Worm (Caenorhabditis elegans) whole organism, L4 larva: ENCODE measurements around the gene F36D4.4.
"Not testable (repeated sequence)": the region's sequence is repeated elsewhere in the genome, so short reads cannot be mapped to it uniquely, and the experiment has no call there.

Experiments used
- attf-4 ChIP-seq: sonication (generic microtip); optimal IDR thresholded peaks from 3 replicates; lab custom pipeline; 2017; ENCODE audit warnings: missing biosample characterization, missing genetic modification characterization
- ceh-28 ChIP-seq: fragments of 150-350 bp; optimal IDR thresholded peaks from 2 replicates; lab custom pipeline; 2014; ENCODE audit warnings: missing biosample characterization, missing genetic modification reagents, missing genetic modification characterization
- ceh-62 ChIP-seq: sonication (generic microtip); optimal IDR thresholded peaks from 2 replicates; lab custom pipeline; 2017; ENCODE audit warnings: missing biosample characterization, missing genetic modification characterization
- ceh-82 ChIP-seq: sonication (generic microtip); optimal IDR thresholded peaks from 2 replicates; lab custom pipeline; 2017; ENCODE audit warnings: missing biosample characterization, missing genetic modification characterization
- daf-12 ChIP-seq: fragments of 150-350 bp; optimal IDR thresholded peaks from 2 replicates; lab custom pipeline; 2014; ENCODE audit warnings: missing biosample characterization, missing genetic modification reagents, missing genetic modification characterization
- daf-16 ChIP-seq, 3 experiments: sonication (generic microtip); optimal IDR thresholded peaks; 2 replicates each; lab custom pipeline; 2016 to 2017; ENCODE audit warnings: missing genetic modification characterization in 3 of 3, missing genetic modification reagents in 3 of 3, mild to moderate bottlenecking in 2 of 3, missing compliant biosample characterization in 2 of 3, missing biosample characterization in 1 of 3, moderate library complexity in 1 of 3
- daf-8 ChIP-seq: fragments of 200-800 bp; sonication (Bioruptor generic); IDR thresholded peaks from 2 replicates; pipeline ENCODE4 v1.3.6; 2022; ENCODE audit warnings: missing genetic modification characterization, missing compliant biosample characterization
- dmd-9 ChIP-seq: fragments of 200-800 bp; sonication (Bioruptor generic); IDR thresholded peaks from 2 replicates; pipeline ENCODE4 v1.3.6; 2022; ENCODE audit warnings: missing genetic modification reagents, missing genetic modification characterization, missing compliant biosample characterization
- dve-1 ChIP-seq: sonication (generic microtip); optimal IDR thresholded peaks from 2 replicates; lab custom pipeline; 2017; ENCODE audit warnings: antibody characterized with exemption, mild to moderate bottlenecking, missing genetic modification characterization, missing compliant biosample characterization; ENCODE audit not compliant: insufficient read depth
- hmg-1.1 ChIP-seq: fragments of 200-800 bp; sonication (Bioruptor generic); IDR thresholded peaks from 2 replicates; pipeline ENCODE4 v1.3.6; 2022; ENCODE audit warnings: missing genetic modification reagents, missing genetic modification characterization, missing compliant biosample characterization
- lin-1 ChIP-seq: fragments of 200-800 bp; sonication (Bioruptor generic); IDR thresholded peaks from 2 replicates; pipeline ENCODE4 v1.3.6; 2022; ENCODE audit warnings: missing genetic modification reagents, missing genetic modification characterization, missing compliant biosample characterization
- lin-13 ChIP-seq: fragments of 150-350 bp; optimal IDR thresholded peaks from 2 replicates; lab custom pipeline; 2014; ENCODE audit warnings: missing biosample characterization, missing genetic modification reagents, missing genetic modification characterization
- lin-38 ChIP-seq: fragments of 200-800 bp; sonication (Bioruptor generic); IDR thresholded peaks from 2 replicates; pipeline ENCODE4 v1.3.6; 2022; ENCODE audit warnings: missing genetic modification reagents, missing genetic modification characterization, missing compliant biosample characterization
- lin-39 ChIP-seq: fragments of 150-350 bp; optimal IDR thresholded peaks from 2 replicates; lab custom pipeline; 2014; ENCODE audit warnings: missing biosample characterization, missing genetic modification reagents, missing genetic modification characterization
- lsy-2 ChIP-seq, 2 experiments: fragments of 150-350 bp in 1 of 2; sonication (generic microtip) in 1 of 2; optimal IDR thresholded peaks; 2 replicates each; lab custom pipeline; 2014 to 2017; ENCODE audit warnings: missing biosample characterization in 2 of 2, missing genetic modification characterization in 2 of 2
- madf-9 ChIP-seq: fragments of 200-800 bp; sonication (Bioruptor generic); conservative IDR thresholded peaks from 2 replicates; pipeline ENCODE4 v1.3.6; 2022; ENCODE audit warnings: missing genetic modification reagents, missing genetic modification characterization, missing compliant biosample characterization
- mdl-1 ChIP-seq, 2 experiments: fragments of 150-350 bp in 1 of 2; sonication (generic microtip) in 1 of 2; optimal IDR thresholded peaks; 2 replicates each; lab custom pipeline; 2014 to 2017; ENCODE audit warnings: missing biosample characterization in 2 of 2, missing genetic modification characterization in 2 of 2
- mes-2 ChIP-seq: sonication (generic microtip); optimal IDR thresholded peaks from 2 replicates; lab custom pipeline; 2016; ENCODE audit warnings: missing genotype, mild to moderate bottlenecking, missing genetic modification characterization, missing compliant biosample characterization; ENCODE audit not compliant: poor library complexity, severe bottlenecking
- mxl-3 ChIP-seq: fragments of 200-800 bp; sonication (Bioruptor generic); optimal IDR thresholded peaks from 2 replicates; lab custom pipeline; 2018; ENCODE audit warnings: mild to moderate bottlenecking, missing genetic modification characterization, missing compliant biosample characterization
- nhr-10 ChIP-seq: fragments of 150-350 bp; optimal IDR thresholded peaks from 2 replicates; lab custom pipeline; 2014; ENCODE audit warnings: missing biosample characterization, missing genetic modification characterization
- nhr-102 ChIP-seq: sonication (generic microtip); optimal IDR thresholded peaks from 2 replicates; lab custom pipeline; 2016; ENCODE audit warnings: mild to moderate bottlenecking, missing genetic modification characterization, moderate library complexity, missing compliant biosample characterization
- nhr-237 ChIP-seq: sonication (generic microtip); optimal IDR thresholded peaks from 2 replicates; lab custom pipeline; 2017; ENCODE audit warnings: missing biosample characterization, missing genetic modification characterization
- nhr-28 ChIP-seq: fragments of 150-350 bp; optimal IDR thresholded peaks from 2 replicates; lab custom pipeline; 2014; ENCODE audit warnings: missing biosample characterization, missing genetic modification characterization
- nhr-41 ChIP-seq: fragments of 200-800 bp; sonication (Bioruptor generic); IDR thresholded peaks from 2 replicates; pipeline ENCODE4 v1.3.6; 2022; ENCODE audit warnings: missing genetic modification reagents, missing genetic modification characterization, missing compliant biosample characterization
- nhr-48 ChIP-seq: sonication (generic microtip); optimal IDR thresholded peaks from 2 replicates; lab custom pipeline; 2016; ENCODE audit warnings: mild to moderate bottlenecking, missing genetic modification characterization, missing compliant biosample characterization
- nhr-76 ChIP-seq: fragments of 150-350 bp; optimal IDR thresholded peaks from 2 replicates; lab custom pipeline; 2014; ENCODE audit warnings: missing biosample characterization, missing genetic modification characterization
- pqm-1 ChIP-seq: sonication (generic microtip); optimal IDR thresholded peaks from 2 replicates; lab custom pipeline; 2017; ENCODE audit warnings: missing biosample characterization, missing genetic modification characterization
- rbr-2 ChIP-seq: sonication (generic microtip); optimal IDR thresholded peaks from 2 replicates; lab custom pipeline; 2016; ENCODE audit warnings: missing genotype, missing genetic modification characterization, missing compliant biosample characterization
- saeg-2 ChIP-seq: fragments of 200-800 bp; sonication (Bioruptor generic); IDR thresholded peaks from 2 replicates; pipeline ENCODE4 v1.3.6; 2022; ENCODE audit warnings: missing genetic modification reagents, missing genetic modification characterization, missing compliant biosample characterization
- set-16 ChIP-seq: fragments of 200-800 bp; sonication (Bioruptor generic); IDR thresholded peaks from 2 replicates; pipeline ENCODE4 v1.3.6; 2022; ENCODE audit warnings: missing genetic modification reagents, missing genetic modification characterization, missing compliant biosample characterization
- snpc-1.2 ChIP-seq: fragments of 200-800 bp; sonication (Bioruptor generic); IDR thresholded peaks from 2 replicates; pipeline ENCODE4 v1.3.6; 2022; ENCODE audit warnings: missing genetic modification reagents, missing genetic modification characterization, missing compliant biosample characterization
- snpc-4 ChIP-seq: fragments of 150-350 bp; optimal IDR thresholded peaks from 2 replicates; lab custom pipeline; 2014; ENCODE audit warnings: missing biosample characterization, missing genetic modification characterization
- spr-3 ChIP-seq: fragments of 200-800 bp; sonication (Bioruptor generic); optimal IDR thresholded peaks from 2 replicates; lab custom pipeline; 2018; ENCODE audit warnings: mild to moderate bottlenecking, missing genetic modification characterization, missing compliant biosample characterization
- tra-1 ChIP-seq: fragments of 200-800 bp; sonication (Bioruptor generic); IDR thresholded peaks from 2 replicates; pipeline ENCODE4 v1.3.6; 2022; ENCODE audit warnings: missing genetic modification reagents, missing genetic modification characterization, missing compliant biosample characterization
- unc-130 ChIP-seq: sonication (generic microtip); optimal IDR thresholded peaks from 2 replicates; lab custom pipeline; 2016; ENCODE audit warnings: missing genetic modification reagents, missing genetic modification characterization, missing compliant biosample characterization
- unc-62 ChIP-seq, 3 experiments: fragments of 150-350 bp in 1 of 3; sonication (generic microtip); optimal IDR thresholded peaks in 2 of 3; peaks in 1 of 3; 1 replicate in 1 of 3; 2 replicates in 2 of 3; lab custom pipeline; 2014 to 2017; ENCODE audit warnings: missing biosample characterization in 3 of 3, missing genetic modification characterization in 3 of 3, missing genetic modification reagents in 3 of 3, missing genotype in 1 of 3
- zfp-3 ChIP-seq: fragments of 200-800 bp; sonication (Bioruptor generic); conservative IDR thresholded peaks from 2 replicates; pipeline ENCODE4 v1.3.6; 2022; ENCODE audit warnings: missing genetic modification reagents, missing genetic modification characterization, missing compliant biosample characterization
- zip-2 ChIP-seq: fragments of 150-350 bp; optimal IDR thresholded peaks from 2 replicates; lab custom pipeline; 2014; ENCODE audit warnings: missing biosample characterization, missing genetic modification characterization
- ztf-11 ChIP-seq: fragments of 150-350 bp; optimal IDR thresholded peaks from 2 replicates; lab custom pipeline; 2014; ENCODE audit warnings: missing biosample characterization, missing genetic modification characterization

Gene F36D4.4

DNA sequence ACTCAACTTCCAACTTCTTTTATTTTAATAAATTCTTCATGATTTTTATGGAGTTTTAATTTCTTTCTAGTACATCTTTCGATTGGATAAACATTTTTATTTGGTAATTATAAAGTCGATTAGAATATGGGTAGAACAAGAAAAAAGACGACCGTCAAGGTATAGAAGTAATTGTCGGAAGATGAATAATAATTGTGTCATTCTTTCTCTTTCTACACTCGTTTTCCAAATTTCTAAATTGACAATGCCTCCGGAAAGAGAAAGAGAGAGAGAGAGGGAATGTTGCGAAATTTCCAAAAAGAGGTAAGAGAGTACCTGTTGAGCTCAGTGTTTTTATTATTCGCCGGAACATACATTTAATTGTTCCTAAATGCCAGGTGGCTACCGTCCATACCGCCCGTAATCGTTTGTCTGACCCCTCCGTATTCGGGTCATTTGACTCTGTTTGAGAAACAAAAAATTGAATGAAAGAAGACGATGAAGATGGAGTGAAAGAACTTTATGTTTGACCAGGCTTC, 32.5 kb downstream of the F36D4.4 start, which contains the start of gene E02C12.12:
TSS of gene E02C12.12 (minus strand) at position 468 of the 518 bp plus-strand sequence.
- TF ChIP-seq unc-62 (GFP tag; optimal IDR thresholded peaks at IDR 0.05 in 1 of 2; lab: Kevin White, UChicago) = peak in 1 of 2 experiments; percentile 55
- no peak for TF ChIP-seq unc-62 (tag; optimal IDR thresholded peaks at IDR 0.05; lab: Kevin White, UChicago)
- TF ChIP-seq lsy-2 (tag; optimal IDR thresholded peaks at IDR 0.05; lab: Kevin White, UChicago) = no peak
- no peak for TF ChIP-seq nhr-76 (tag; lab: Kevin White, UChicago)
- no peak for TF ChIP-seq dve-1 (tag; lab: Kevin White, UChicago)
- TF ChIP-seq, all 104 proteins: peak for 1

ce11 chrV:9379808-9380207, 34.6 kb downstream of the F36D4.4 start, which contains the start of gene E02C12.11:
Gene E02C12.11, minus strand, starts transcription at chrV:9379908.
- not testable (repeated sequence) for TF ChIP-seq saeg-2 (GFP tag; lab: Robert Waterston, UW); mdl-1 (tag; optimal IDR thresholded peaks at IDR 0.05; lab: Kevin White, UChicago); nhr-10 (tag; lab: Kevin White, UChicago)
- TF ChIP-seq, all 104 proteins: peak for 0; not testable (repeated sequence) for 104

ce11 chrV:9378335-9378734, 36.1 kb downstream of the F36D4.4 start, which contains the start of gene E02C12.10:
Gene E02C12.10, minus strand, starts transcription at chrV:9378409.
- no peak for TF ChIP-seq nhr-48
- TF ChIP-seq nhr-28 (tag; lab: Kevin White, UChicago) = peak; percentile 69
- TF ChIP-seq, all 104 proteins: peak for 1

ce11 chrV:9376417-9376816, 38.0 kb downstream of the F36D4.4 start, which contains the start of gene E02C12.19:
Gene E02C12.19, minus strand, starts transcription at chrV:9376517.
- no peak for TF ChIP-seq unc-130 (GFP tag; lab: Kevin White, UChicago)
- no peak for TF ChIP-seq nhr-102 (tag; lab: Kevin White, UChicago)
- no peak for TF ChIP-seq lin-39
- TF ChIP-seq, all 104 proteins: peak for 0

ce11 chrV:9375378-9375777, 39.0 kb downstream of the F36D4.4 start, which contains the start of gene E02C12.9:
Gene E02C12.9, minus strand, starts transcription at chrV:9375478.
- TF ChIP-seq daf-12 (tag; lab: Kevin White, UChicago) (no peak), hmg-1.1 (GFP tag; lab: Robert Waterston, UW) (no peak), nhr-237 (no peak), nhr-48 (no peak), ceh-62 (no peak), spr-3 (GFP tag; lab: Kevin White, UChicago) (no peak), snpc-1.2 (GFP tag; lab: Robert Waterston, UW) (no peak), mxl-3 (no peak), daf-8 (GFP tag; lab: Robert Waterston, UW) (no peak), snpc-4 (no peak), lin-38 (GFP tag; lab: Robert Waterston, UW) (no peak), saeg-2 (GFP tag; lab: Robert Waterston, UW) (no peak)

DNA sequence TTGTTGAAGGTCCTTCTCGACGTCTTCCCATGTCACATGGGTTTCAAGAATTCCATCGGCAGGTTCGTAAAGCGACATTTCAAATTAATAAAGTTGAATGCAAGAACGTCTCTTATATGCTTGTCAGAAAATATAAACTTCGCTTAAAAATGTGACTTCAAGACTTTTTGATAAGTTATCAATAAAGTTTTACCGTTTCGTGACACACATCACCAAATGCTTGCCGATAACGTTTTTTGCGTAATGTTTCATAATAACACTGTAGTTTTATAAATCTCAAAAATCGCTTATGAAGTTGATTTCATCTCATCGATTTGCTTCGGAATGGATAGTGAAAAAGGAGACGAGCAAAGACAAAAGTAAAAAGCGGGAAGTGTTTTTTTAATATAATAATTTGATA, 40.9 kb downstream of the F36D4.4 start, which contains the start of gene E02C12.8:
TSS of gene E02C12.8 (minus strand) at position 141 of the 400 bp plus-strand sequence.
- TF ChIP-seq zip-2 (tag; lab: Kevin White, UChicago) = peak; percentile 58
- no peak for TF ChIP-seq daf-16 (GFP tag; optimal IDR thresholded peaks at IDR 0.05; lab: Kevin White, UChicago)
- TF ChIP-seq daf-16 (tag; optimal IDR thresholded peaks at IDR 0.05; lab: Kevin White, UChicago) = peak; percentile 54
- TF ChIP-seq nhr-41 (GFP tag; lab: Robert Waterston, UW) = no peak
- peak in 1 of 2 experiments; percentile 9 for TF ChIP-seq unc-62 (GFP tag; optimal IDR thresholded peaks at IDR 0.05 in 1 of 2; lab: Kevin White, UChicago)
- TF ChIP-seq unc-62 (tag; optimal IDR thresholded peaks at IDR 0.05; lab: Kevin White, UChicago) = no peak
- TF ChIP-seq pqm-1 (tag; lab: Kevin White, UChicago) = peak; percentile 93
- TF ChIP-seq ceh-82 (tag; lab: Kevin White, UChicago) = no peak
- TF ChIP-seq ceh-28 (tag; lab: Kevin White, UChicago) = no peak
- 0 out of 2 replicates have a peak, but pooled peaks have one; percentile 14 for TF ChIP-seq lin-1
- no peak for TF ChIP-seq mes-2 (tag; lab: Kevin White, UChicago)
- no peak for TF ChIP-seq rbr-2 (tag; lab: Kevin White, UChicago)
- TF ChIP-seq zfp-3 (GFP tag; lab: Robert Waterston, UW) = no peak
- TF ChIP-seq dmd-9 = no peak
- TF ChIP-seq lin-13 = no peak
- TF ChIP-seq attf-4 (tag; lab: Kevin White, UChicago) = no peak
- peak; percentile 56 for TF ChIP-seq dve-1 (tag; lab: Kevin White, UChicago)
- peak; percentile 17 for TF ChIP-seq mxl-3
- no peak for TF ChIP-seq ztf-11
- no peak for TF ChIP-seq tra-1 (GFP tag; lab: Robert Waterston, UW)
- no peak for TF ChIP-seq madf-9
- TF ChIP-seq set-16 (GFP tag; lab: Robert Waterston, UW) = no peak
